Fruit fly (Drosophila melanogaster) whole organism, pupa: ENCODE data around the gene ham.

Experiments
- CG10348 ChIP-seq: fragments of 200-800 bp; sonication (Bioruptor generic); IDR thresholded peaks from 2 replicates; pipeline ENCODE4 v1.3.6; 2022; ENCODE audit warnings: missing biosample characterization, missing genetic modification characterization
- CG12605 ChIP-seq: fragments of 200-800 bp; sonication (Bioruptor generic); IDR thresholded peaks from 2 replicates; pipeline ENCODE4 v1.3.6; 2022; ENCODE audit warnings: missing biosample characterization, missing genetic modification characterization
- CG13204 ChIP-seq: fragments of 200-800 bp; sonication (Bioruptor generic); optimal IDR thresholded peaks from 2 replicates; lab custom pipeline; 2018; ENCODE audit warnings: missing biosample characterization, mild to moderate bottlenecking, missing genetic modification characterization, moderate library complexity
- CG14655 ChIP-seq: fragments of 200-800 bp; sonication (Bioruptor generic); optimal IDR thresholded peaks from 3 replicates; lab custom pipeline; 2017; ENCODE audit warnings: mild to moderate bottlenecking, missing biosample characterization, missing genetic modification reagents, missing genetic modification characterization
- CG15710 ChIP-seq: fragments of 200-800 bp; sonication (Bioruptor generic); optimal IDR thresholded peaks from 2 replicates; lab custom pipeline; 2018; ENCODE audit warnings: missing biosample characterization, mild to moderate bottlenecking, missing genetic modification characterization, moderate library complexity
- CG17806 ChIP-seq: fragments of 200-800 bp; sonication (Bioruptor generic); optimal IDR thresholded peaks from 2 replicates; lab custom pipeline; 2018; ENCODE audit warnings: missing biosample characterization, mild to moderate bottlenecking, missing genetic modification characterization, moderate library complexity
- CG32121 ChIP-seq: fragments of 200-800 bp; sonication (Bioruptor generic); IDR thresholded peaks from 2 replicates; pipeline ENCODE4 v1.3.6; 2022; ENCODE audit warnings: missing biosample characterization, missing genetic modification characterization
- CG34367 ChIP-seq: fragments of 200-800 bp; sonication (Bioruptor generic); optimal IDR thresholded peaks from 2 replicates; lab custom pipeline; 2018; ENCODE audit warnings: missing biosample characterization, mild to moderate bottlenecking, missing genetic modification characterization
- CG4496 ChIP-seq: fragments of 200-800 bp; sonication (Bioruptor generic); IDR thresholded peaks from 3 replicates; pipeline ENCODE4 v1.3.6; 2022; ENCODE audit warnings: missing biosample characterization, missing genetic modification characterization
- CG8159 ChIP-seq: fragments of 200-800 bp; sonication (Bioruptor generic); optimal IDR thresholded peaks from 3 replicates; lab custom pipeline; 2018; ENCODE audit warnings: missing biosample characterization, mild to moderate bottlenecking, missing genetic modification characterization, moderate library complexity
- CG8301 ChIP-seq: fragments of 200-800 bp; sonication (Bioruptor generic); optimal IDR thresholded peaks from 2 replicates; lab custom pipeline; 2018; ENCODE audit warnings: missing biosample characterization, mild to moderate bottlenecking, missing genetic modification characterization
- CG9948 ChIP-seq: fragments of 200-800 bp; sonication (Bioruptor generic); optimal IDR thresholded peaks from 2 replicates; lab custom pipeline; 2018; ENCODE audit warnings: missing biosample characterization, mild to moderate bottlenecking, missing genetic modification characterization, moderate library complexity
- D1 ChIP-seq: fragments of 200-800 bp; sonication (Bioruptor generic); optimal IDR thresholded peaks from 2 replicates; lab custom pipeline; 2018; ENCODE audit warnings: missing biosample characterization, mild to moderate bottlenecking, missing genetic modification characterization, moderate library complexity
- EcR ChIP-seq: fragments of 200-800 bp; sonication (Bioruptor generic); optimal IDR thresholded peaks from 3 replicates; lab custom pipeline; 2019; ENCODE audit warnings: missing biosample characterization, missing genetic modification characterization, mild to moderate bottlenecking, moderate library complexity, missing genetic modification reagents
- Ets98B ChIP-seq: fragments of 200-800 bp; sonication (Bioruptor generic); IDR thresholded peaks from 2 replicates; pipeline ENCODE4 v1.3.6; 2022; ENCODE audit warnings: missing biosample characterization, missing genetic modification characterization
- Pif1A ChIP-seq: fragments of 200-800 bp; sonication (Bioruptor generic); optimal IDR thresholded peaks from 3 replicates; lab custom pipeline; 2016; ENCODE audit warnings: missing biosample characterization, missing genetic modification characterization
- Pif1B ChIP-seq: fragments of 200-800 bp; sonication (Bioruptor generic); optimal IDR thresholded peaks from 3 replicates; lab custom pipeline; 2016; ENCODE audit warnings: missing biosample characterization, missing genetic modification characterization
- Snoo ChIP-seq: fragments of 200-800 bp; sonication (Bioruptor generic); optimal IDR thresholded peaks from 3 replicates; lab custom pipeline; 2017; ENCODE audit warnings: missing biosample characterization, mild to moderate bottlenecking, missing genetic modification characterization, inconsistent platforms
- fd96Ca ChIP-seq: fragments of 200-800 bp; sonication (Bioruptor generic); IDR thresholded peaks from 3 replicates; pipeline ENCODE4 v1.3.6; 2022; ENCODE audit warnings: missing biosample characterization, missing genetic modification characterization
- gl ChIP-seq: fragments of 200-800 bp; sonication (Bioruptor generic); optimal IDR thresholded peaks from 2 replicates; lab custom pipeline; 2018; ENCODE audit warnings: missing biosample characterization, mild to moderate bottlenecking, missing genetic modification characterization
- rn ChIP-seq: fragments of 200-800 bp; sonication (Bioruptor generic); IDR thresholded peaks from 2 replicates; pipeline ENCODE4 v1.3.6; 2022; ENCODE audit warnings: missing biosample characterization, missing genetic modification characterization

ham gene

DNA sequence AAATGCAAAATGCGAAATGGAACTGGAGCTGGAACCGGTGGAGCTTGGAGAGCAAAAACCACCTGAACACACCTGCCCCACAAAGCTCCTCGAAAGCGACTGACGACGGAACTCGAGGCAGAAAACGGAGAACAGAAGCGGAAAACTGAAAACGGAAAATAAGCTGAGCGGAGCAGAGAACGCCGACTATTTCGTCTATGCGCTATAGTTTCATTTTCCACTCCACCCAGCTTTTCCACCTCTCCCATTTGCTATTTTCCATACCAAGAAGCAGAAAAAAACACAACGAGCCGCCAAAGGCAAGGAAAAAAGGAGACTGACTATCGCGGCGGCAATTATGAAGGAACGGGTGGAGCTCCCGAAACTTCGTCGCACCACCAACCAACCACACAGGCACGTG is at the start of gene ham:
Gene ham, minus strand, starts transcription at position 101 of the 400 bp plus-strand sequence.
- TF ChIP-seq Snoo = no peak

DNA sequence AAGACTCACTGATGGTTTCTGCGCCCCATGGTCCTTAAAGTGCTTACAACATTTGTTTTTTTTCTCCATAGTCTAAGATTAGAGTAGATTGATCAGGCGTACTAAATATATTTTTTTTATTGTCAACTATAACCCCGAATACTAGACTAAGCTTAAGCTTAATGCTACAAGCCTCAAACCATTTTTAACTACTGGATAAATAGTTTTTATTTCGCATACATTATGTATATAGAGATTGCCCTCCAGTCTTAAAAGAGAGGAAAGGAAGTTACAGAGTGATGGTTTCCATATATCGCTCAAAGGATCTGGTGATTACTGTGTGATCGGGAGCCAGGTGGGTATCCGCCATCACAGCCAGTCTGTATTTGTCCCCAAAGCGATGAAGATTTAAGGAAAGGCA is 48.5 kb upstream of the ham start, which contains the start of gene CG31752:
Gene CG31752, minus strand, starts transcription at position 101 of the 400 bp plus-strand sequence.
- TF ChIP-seq fd96Ca (GFP tag; lab: Robert Waterston, UW) = no peak
- no peak for TF ChIP-seq Pif1B (GFP tag; lab: Kevin White, UChicago)
- no peak for TF ChIP-seq EcR (GFP tag; lab: Kevin White, UChicago)
- TF ChIP-seq CG9948 = no peak
- no peak for TF ChIP-seq CG32121 (GFP tag; lab: Robert Waterston, UW)
- TF ChIP-seq Snoo = no peak
- TF ChIP-seq CG13204 (GFP tag; lab: Kevin White, UChicago) = no peak
- no peak for TF ChIP-seq Ets98B (GFP tag; lab: Robert Waterston, UW)
- no peak for TF ChIP-seq CG10348
- TF ChIP-seq D1 (tag; lab: Kevin White, UChicago) = no peak

DNA sequence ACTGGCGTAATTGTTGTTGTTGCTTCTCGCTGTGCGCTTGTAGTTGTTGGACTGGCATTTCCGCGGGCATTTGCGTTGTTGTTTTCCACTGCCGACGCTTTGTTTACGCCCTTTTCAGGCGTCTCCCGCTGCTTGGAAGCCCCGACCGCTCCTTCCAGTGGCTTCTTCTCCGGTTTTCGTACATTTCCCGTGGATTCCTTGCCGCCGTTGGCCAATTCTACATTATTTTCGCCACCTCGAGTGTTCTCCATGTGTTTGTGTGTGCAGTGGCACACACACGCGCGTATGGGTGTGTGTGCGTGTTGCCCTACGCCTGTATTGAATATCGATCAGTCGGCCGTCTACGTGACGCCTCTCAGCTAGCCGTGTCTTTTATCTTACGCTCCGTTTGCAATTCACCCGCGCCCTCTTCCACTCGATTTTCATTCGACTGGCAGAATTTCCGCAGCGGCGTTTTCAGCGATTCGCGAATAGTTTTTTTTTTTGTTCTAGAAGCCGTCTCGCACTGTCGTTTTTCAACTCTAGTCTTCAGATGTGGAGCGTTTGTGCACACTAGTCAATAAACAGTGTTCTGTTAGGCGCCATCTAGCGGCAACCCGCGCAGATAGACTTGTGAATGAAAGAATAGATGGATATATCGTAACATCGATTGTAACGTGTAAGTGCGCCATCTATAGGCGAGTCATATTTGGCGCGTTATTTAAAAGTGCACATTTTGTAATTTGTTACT is 46.6 kb upstream of the ham start, which contains the start of gene CG10600:
Gene CG10600, minus strand, starts transcription at position 537 of the 730 bp plus-strand sequence.
- TF ChIP-seq CG15710 (tag; lab: Kevin White, UChicago) (peak; percentile 33), Pif1B (GFP tag; lab: Kevin White, UChicago) (peak; percentile 63), fd96Ca (GFP tag; lab: Robert Waterston, UW) (peak; percentile 72), CG13204 (GFP tag; lab: Kevin White, UChicago) (no peak), CG12605 (GFP tag; lab: Robert Waterston, UW) (no peak), EcR (GFP tag; lab: Kevin White, UChicago) (no peak), CG8159 (tag; lab: Kevin White, UChicago) (no peak), CG9948 (peak; percentile 10), CG8301 (tag; lab: Kevin White, UChicago) (peak; percentile 27), CG34367 (tag; lab: Kevin White, UChicago) (peak; percentile 11), Ets98B (GFP tag; lab: Robert Waterston, UW) (peak; percentile 44), Pif1A (no peak), CG32121 (GFP tag; lab: Robert Waterston, UW) (peak; percentile 56), Snoo (peak; percentile 63), D1 (tag; lab: Kevin White, UChicago) (no peak), CG4496 (GFP tag; lab: Robert Waterston, UW) (peak; percentile 55; the same call in 1 of the 3 replicates), CG17806 (tag; lab: Kevin White, UChicago) (peak; percentile 29), gl (tag; lab: Kevin White, UChicago) (no peak), rn (GFP tag; lab: Robert Waterston, UW) (no peak), CG10348 (no peak), CG14655 (GFP tag; lab: Kevin White, UChicago) (no peak)
- TF ChIP-seq, all 21 proteins: peak for 11

DNA sequence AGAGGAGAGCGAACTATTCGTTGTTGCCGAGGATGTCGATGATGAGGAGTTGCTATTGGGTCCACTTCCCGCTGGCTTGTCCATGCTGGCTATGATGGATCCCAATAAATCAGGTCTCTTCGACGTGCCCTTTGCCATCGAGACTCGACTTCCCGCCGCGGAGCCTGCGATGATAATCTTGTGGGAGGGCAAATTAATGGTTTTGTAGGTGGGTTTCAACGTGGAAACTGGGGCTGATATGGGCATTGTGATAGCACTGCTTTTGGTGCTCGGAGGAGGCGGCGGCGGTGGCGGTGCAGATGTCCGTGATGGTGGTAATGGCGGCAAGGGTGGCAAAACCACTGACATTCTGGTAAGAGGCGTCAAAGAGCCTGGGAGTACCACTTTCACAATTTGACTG is 41.8 kb upstream of the ham start:
- TF ChIP-seq Pif1A (no peak), Snoo (no peak), CG17806 (tag; lab: Kevin White, UChicago) (no peak), Ets98B (GFP tag; lab: Robert Waterston, UW) (no peak), CG14655 (GFP tag; lab: Kevin White, UChicago) (no peak), CG34367 (tag; lab: Kevin White, UChicago) (no peak), Pif1B (GFP tag; lab: Kevin White, UChicago) (no peak), CG9948 (no peak)

DNA sequence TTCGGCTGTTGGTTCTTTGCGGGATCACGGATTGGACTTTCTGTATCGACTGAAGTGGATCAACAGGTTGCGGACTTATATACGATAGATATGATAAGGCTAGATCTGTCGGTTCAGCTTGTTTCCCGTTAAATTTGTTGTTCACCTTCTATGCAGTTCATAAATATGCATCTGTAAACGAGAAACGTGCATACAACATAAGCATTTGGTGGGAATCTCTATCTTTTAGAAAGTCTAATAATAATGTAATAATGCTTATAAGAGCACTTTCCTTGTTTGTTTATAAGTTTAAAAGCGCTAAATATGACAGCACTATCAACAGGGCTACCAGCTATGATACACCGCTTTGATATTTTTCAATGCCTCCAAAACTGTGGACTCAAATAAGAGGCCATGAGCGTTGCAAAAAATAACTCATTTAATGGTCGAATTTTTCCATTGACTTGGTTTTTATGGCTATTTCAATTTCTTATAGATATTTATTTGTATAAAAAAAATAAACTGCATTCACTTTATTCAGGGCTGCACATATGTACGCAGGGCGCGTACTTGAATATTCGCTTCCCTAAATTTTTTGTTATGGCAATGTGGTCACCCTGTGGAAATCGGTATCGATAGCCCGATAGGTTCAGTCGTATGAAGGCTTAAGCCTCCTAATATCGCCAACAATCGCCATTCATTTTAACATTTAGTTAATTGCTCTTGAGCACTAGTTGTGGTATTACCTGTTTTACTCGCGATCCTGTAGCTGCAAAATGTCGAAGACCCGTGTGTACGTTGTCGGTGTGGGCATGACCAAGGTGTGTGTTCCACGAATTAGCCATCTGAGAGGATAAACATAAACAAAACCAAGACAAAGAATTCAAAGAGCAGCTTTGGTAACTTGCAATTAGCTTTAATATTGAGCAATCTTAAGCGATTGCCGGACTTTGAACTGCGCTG is 38.2 kb upstream of the ham start, which contains the start of the genes CG17597 and ScpX:
Gene CG17597, minus strand, starts transcription at position 567 of the 942 bp plus-strand sequence.
Gene ScpX, plus strand, starts transcription at position 643 of the 942 bp plus-strand sequence.
- TF ChIP-seq Snoo (peak; percentile 28), CG15710 (tag; lab: Kevin White, UChicago) (peak; percentile 55), CG10348 (no peak), CG8301 (tag; lab: Kevin White, UChicago) (peak; percentile 23), Pif1B (GFP tag; lab: Kevin White, UChicago) (no peak), CG32121 (GFP tag; lab: Robert Waterston, UW) (peak; percentile 23; the same call in 1 of the 2 replicates), fd96Ca (GFP tag; lab: Robert Waterston, UW) (no peak), Pif1A (peak; percentile 69), EcR (GFP tag; lab: Kevin White, UChicago) (peak; percentile 27), CG14655 (GFP tag; lab: Kevin White, UChicago) (peak; percentile 52), gl (tag; lab: Kevin White, UChicago) (peak; percentile 64), Ets98B (GFP tag; lab: Robert Waterston, UW) (peak; percentile 20; the same call in 1 of the 2 replicates), CG34367 (tag; lab: Kevin White, UChicago) (peak; percentile 43), CG9948 (peak; percentile 31), CG13204 (GFP tag; lab: Kevin White, UChicago) (no peak), CG17806 (tag; lab: Kevin White, UChicago) (peak; percentile 32), D1 (tag; lab: Kevin White, UChicago) (no peak), CG12605 (GFP tag; lab: Robert Waterston, UW) (peak; percentile 53; the same call in 1 of the 2 replicates), CG4496 (GFP tag; lab: Robert Waterston, UW) (0 out of 3 replicates have a peak, but pooled peaks have one; percentile 20), rn (GFP tag; lab: Robert Waterston, UW) (no peak), CG8159 (tag; lab: Kevin White, UChicago) (peak; percentile 65)
